Worm (Caenorhabditis elegans): ENCODE measurements around the gene bgnt-1.2.

- TF ChIP-seq ces-1 (GFP tag; optimal IDR thresholded peaks at IDR 0.05) (no peak), nhr-11 (tag; optimal IDR thresholded peaks at IDR 0.05) (no peak)
Observed at ce11 chrV:2166679-2167078, 48.2 kb upstream of the bgnt-1.2 start, which contains the start of gene srbc-19.
